Fruit fly (Drosophila melanogaster) whole organism, prepupa: ENCODE data around the gene gnu.
A peak's percentile ranks its signal among the peaks of the same experiment; 100 is the strongest.

ENCODE experiments used
- CG11902 ChIP-seq: fragments of 200-800 bp; sonication (Bioruptor generic); optimal IDR thresholded peaks from 3 replicates; lab custom pipeline; 2016; ENCODE audit warnings: missing biosample characterization, missing genetic modification characterization
- Eip93F ChIP-seq: fragments of 200-800 bp; sonication (Bioruptor generic); optimal IDR thresholded peaks from 2 replicates; lab custom pipeline; 2016; ENCODE audit warnings: missing biosample characterization, mild to moderate bottlenecking, missing genetic modification characterization

DNA sequence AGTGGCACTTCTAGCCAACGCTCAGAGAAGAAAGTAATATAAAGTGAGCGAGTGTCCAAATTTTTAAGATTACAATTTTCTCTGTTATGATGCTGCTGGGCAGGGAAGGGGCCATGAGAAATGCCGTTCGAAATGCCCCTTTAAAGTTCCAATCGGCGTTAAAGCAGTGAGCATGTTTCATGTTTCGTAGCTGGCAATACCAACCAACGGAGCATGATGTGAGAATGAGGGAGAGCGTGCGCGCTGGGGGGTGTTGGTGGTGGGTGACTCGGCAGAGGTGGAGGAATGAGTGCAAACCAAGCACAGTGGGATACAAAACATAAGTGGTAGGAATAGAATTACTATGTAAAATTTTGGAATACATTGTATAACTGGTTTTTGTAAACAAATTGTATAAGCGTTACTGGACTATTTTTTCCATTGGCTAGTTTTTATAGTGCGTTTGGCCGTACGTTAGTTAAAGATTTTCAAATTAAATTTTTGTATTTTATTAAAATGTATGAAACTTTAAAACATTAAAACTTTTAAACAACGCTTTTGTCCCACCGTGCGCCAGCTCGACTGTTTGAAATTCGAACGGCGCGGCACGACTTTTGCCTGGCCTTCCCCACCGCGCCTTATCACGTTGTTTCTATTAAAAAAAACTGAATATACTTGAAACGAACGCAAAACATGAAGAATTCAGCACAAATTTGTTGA lies 43.9 kb downstream of the gnu start:
- TF ChIP-seq CG11902, result peak; percentile 99
- peak; percentile 99 for TF ChIP-seq Eip93F
